Fruit fly (Drosophila melanogaster) whole organism, prepupa: Measurements from ENCODE around the gene Tm1.

Experiments used
- CG16779 ChIP-seq: fragments of 200-800 bp; sonication (Bioruptor generic); optimal IDR thresholded peaks from 3 replicates; lab custom pipeline; 2017; ENCODE audit warnings: missing biosample characterization, mild to moderate bottlenecking, missing genetic modification characterization
- CG8319 ChIP-seq: fragments of 200-800 bp; sonication (Bioruptor generic); optimal IDR thresholded peaks from 3 replicates; lab custom pipeline; 2016; ENCODE audit warnings: missing biosample characterization, missing genetic modification characterization
- CG9139 ChIP-seq: fragments of 200-800 bp; sonication (Bioruptor generic); optimal IDR thresholded peaks from 3 replicates; lab custom pipeline; 2017; ENCODE audit warnings: missing biosample characterization, mild to moderate bottlenecking, missing genetic modification characterization
- Hr4 ChIP-seq: fragments of 200-800 bp; sonication (Bioruptor generic); optimal IDR thresholded peaks from 3 replicates; lab custom pipeline; 2016; ENCODE audit warnings: missing biosample characterization, missing genetic modification characterization
- fkh ChIP-seq: fragments of 200-800 bp; sonication (Bioruptor generic); optimal IDR thresholded peaks from 3 replicates; lab custom pipeline; 2017; ENCODE audit warnings: missing biosample characterization, mild to moderate bottlenecking, missing genetic modification characterization, moderate library complexity

DNA sequence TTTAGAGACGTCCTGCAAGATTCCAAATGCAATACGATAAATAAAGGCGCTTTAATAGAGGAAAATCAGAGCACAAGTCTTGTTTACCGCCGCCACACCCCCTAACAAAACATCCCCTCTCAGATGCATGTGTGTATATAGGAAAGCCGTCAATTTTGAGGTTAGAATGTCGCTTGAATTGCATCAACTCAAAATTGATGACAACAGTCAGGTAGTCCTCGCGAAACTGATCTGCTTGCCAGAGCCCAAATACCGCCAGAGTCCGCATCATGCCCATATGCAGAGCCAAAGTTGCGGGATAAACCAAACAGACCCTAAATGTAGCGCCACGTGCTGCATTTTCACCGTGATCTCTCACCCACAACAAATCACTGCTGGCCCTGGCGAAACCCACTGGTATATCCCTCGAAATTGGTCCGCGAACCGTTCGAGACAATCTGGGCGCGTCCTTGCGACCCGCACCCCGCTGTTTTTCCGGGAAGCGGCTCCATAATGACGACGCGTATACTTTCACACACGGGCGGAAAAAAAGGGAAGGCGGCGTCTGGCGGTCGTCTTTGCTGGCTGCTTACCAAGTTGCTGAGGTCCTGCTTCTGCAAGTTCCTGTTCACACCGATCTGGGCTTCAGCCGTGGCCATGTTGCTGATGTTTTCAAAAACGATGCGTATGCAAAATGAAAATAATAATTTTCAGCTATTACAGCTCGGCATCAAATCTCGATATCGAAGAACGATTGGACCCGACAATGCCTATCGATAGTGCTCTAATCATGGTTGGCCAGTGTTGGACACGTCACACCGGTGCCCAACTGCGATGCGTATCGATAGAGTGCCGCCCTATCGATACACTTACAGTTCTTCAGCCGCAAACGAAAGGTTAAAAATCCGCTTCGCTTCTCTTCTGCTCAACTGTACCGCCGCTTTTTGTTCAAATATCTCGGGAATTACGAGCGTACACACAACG, 15.0 kb upstream of the Tm1 start, which contains the start of the genes eIF2gamma and Set:
- no peak for TF ChIP-seq fkh (GFP tag; lab: Kevin White, UChicago)
- no peak for TF ChIP-seq CG8319 (GFP tag; lab: Kevin White, UChicago)
- TF ChIP-seq Hr4 (GFP tag; lab: Kevin White, UChicago) = no peak
- no peak for TF ChIP-seq CG9139 (GFP tag; lab: Kevin White, UChicago)
- no peak for TF ChIP-seq CG16779 (tag; lab: Kevin White, UChicago)
